Fruit fly (Drosophila melanogaster) whole organism, prepupa: Measurements from ENCODE around the gene CG17026.
A peak's percentile ranks its signal among the peaks of the same experiment; 100 is the strongest.

Source experiments
- CG3032 ChIP-seq: fragments of 200-800 bp; optimal IDR thresholded peaks from 2 replicates; lab custom pipeline; 2019; ENCODE audit warnings: missing biosample characterization, mild to moderate bottlenecking, missing genetic modification characterization, moderate library complexity
- CG8119 ChIP-seq: fragments of 200-800 bp; sonication (Bioruptor generic); IDR thresholded peaks from 3 replicates; pipeline ENCODE4 v1.3.6; 2022; ENCODE audit warnings: missing biosample characterization, missing genetic modification characterization
- CG9139 ChIP-seq: fragments of 200-800 bp; sonication (Bioruptor generic); optimal IDR thresholded peaks from 3 replicates; lab custom pipeline; 2017; ENCODE audit warnings: missing biosample characterization, mild to moderate bottlenecking, missing genetic modification characterization
- Sox15 ChIP-seq: fragments of 200-800 bp; sonication (Bioruptor generic); optimal IDR thresholded peaks from 3 replicates; lab custom pipeline; 2016; ENCODE audit warnings: missing biosample characterization, missing genetic modification characterization
- acj6 ChIP-seq: fragments of 200-800 bp; sonication (Bioruptor generic); optimal IDR thresholded peaks from 3 replicates; lab custom pipeline; 2016; ENCODE audit warnings: missing biosample characterization, missing genetic modification characterization
- fkh ChIP-seq: fragments of 200-800 bp; sonication (Bioruptor generic); optimal IDR thresholded peaks from 3 replicates; lab custom pipeline; 2017; ENCODE audit warnings: missing biosample characterization, mild to moderate bottlenecking, missing genetic modification characterization, moderate library complexity

- TF ChIP-seq Sox15: no peak
- TF ChIP-seq acj6 (GFP tag; lab: Kevin White, UChicago): peak; percentile 17
- TF ChIP-seq CG3032 (tag; lab: Kevin White, UChicago): peak; percentile 14
- TF ChIP-seq CG8119 (GFP tag; lab: Robert Waterston, UW): no peak
- TF ChIP-seq fkh (GFP tag; lab: Kevin White, UChicago): no peak
- TF ChIP-seq CG9139 (GFP tag; lab: Kevin White, UChicago): no peak
These were observed 38.2 kb downstream of the CG17026 start for dm6 chr3L:16013198-16013982.
